Fruit fly (Drosophila melanogaster) whole organism, adult: ENCODE results near the gene CG43362.

ENCODE experiments used
- CG11617 ChIP-seq: fragments of 200-800 bp; sonication (Bioruptor generic); optimal IDR thresholded peaks from 2 replicates; lab custom pipeline; 2017; ENCODE audit warnings: mild to moderate bottlenecking, missing biosample characterization, missing genetic modification reagents, missing genetic modification characterization
- Clk ChIP-seq: fragments of 200-800 bp; sonication (Bioruptor generic); optimal IDR thresholded peaks from 2 replicates; lab custom pipeline; 2017; ENCODE audit warnings: missing biosample characterization, missing genetic modification characterization
- kay ChIP-seq: fragments of 200-800 bp; sonication (Bioruptor generic); peaks from one replicate; lab custom pipeline; 2016; ENCODE audit warnings: missing biosample characterization, missing genetic modification characterization, borderline replicate concordance

DNA sequence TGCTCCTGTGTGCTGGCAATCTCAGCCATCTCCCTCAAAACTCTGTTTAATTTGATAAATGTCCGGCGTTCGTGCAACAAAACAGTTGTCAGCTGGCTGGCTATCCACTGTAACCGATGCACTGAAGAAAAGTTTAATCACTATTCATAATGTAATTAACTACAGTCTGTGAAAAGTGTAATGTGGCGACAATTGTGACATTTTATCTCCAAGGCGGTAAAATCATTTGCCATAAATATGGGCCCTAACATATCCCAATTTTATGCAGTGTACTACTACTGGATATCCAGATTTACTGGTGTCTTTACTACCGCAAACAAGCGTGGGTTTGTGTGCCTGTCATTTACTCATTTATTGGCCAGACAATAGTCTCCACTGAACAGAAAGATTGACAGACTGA, 37.5 kb upstream of the CG43362 start:
- TF ChIP-seq kay (GFP tag; lab: Kevin White, UChicago) (no peak), CG11617 (no peak), Clk (GFP tag; lab: Kevin White, UChicago) (no peak)
